Worm (Caenorhabditis elegans) whole organism, L1 larva: ENCODE data around the gene chpf-1.

Source experiments
- efl-1 ChIP-seq, 4 experiments: fragments of 150-350 bp; optimal IDR thresholded peaks in 3 of 4; peaks in 1 of 4; 1 replicate in 1 of 4; 2 replicates in 3 of 4; lab custom pipeline; 2014; ENCODE audit warnings: missing biosample characterization in 2 of 4, missing genetic modification characterization in 2 of 4, missing genetic modification reagents in 2 of 4
- fkh-8 ChIP-seq: sonication (generic microtip); optimal IDR thresholded peaks from 2 replicates; lab custom pipeline; 2016; ENCODE audit warnings: mild to moderate bottlenecking, missing genetic modification characterization, missing compliant biosample characterization
- swsn-7 ChIP-seq: sonication (generic microtip); optimal IDR thresholded peaks from 2 replicates; lab custom pipeline; 2016; ENCODE audit warnings: missing genetic modification characterization, missing compliant biosample characterization

ce11 chrV:10179235-10179634 lies 24.1 kb downstream of the chpf-1 start, which contains the start of gene cul-5:
- TF ChIP-seq swsn-7 (tag; lab: Kevin White, UChicago) = no peak
- TF ChIP-seq fkh-8 (tag; lab: Kevin White, UChicago) = no peak
- no peak for TF ChIP-seq efl-1 (optimal IDR thresholded peaks at IDR 0.05; lab: Kevin White, UChicago)
- no peak for TF ChIP-seq efl-1 (GFP tag; optimal IDR thresholded peaks at IDR 0.05 in 1 of 2; lab: Kevin White, UChicago)
